Fruit fly (Drosophila melanogaster) whole organism: ENCODE results near the gene CG3726.
A peak's percentile ranks its signal among the peaks of the same experiment; 100 is the strongest.
"Not testable (repeated sequence)": the region's sequence is repeated elsewhere in the genome, so short reads cannot be mapped to it uniquely, and the experiment has no call there.

Experiments
- CG8478 ChIP-seq: fragments of >200 bp; optimal IDR thresholded peaks from 2 replicates; lab custom pipeline; 2018; ENCODE audit warnings: inconsistent platforms
- Dll ChIP-seq: fragments of >200 bp; optimal IDR thresholded peaks from 2 replicates; lab custom pipeline; 2017
- EcR ChIP-seq, 2 experiments: fragments of >200 bp; optimal IDR thresholded peaks; 2 replicates each; lab custom pipeline; 2017; ENCODE audit warnings: missing biosample characterization in 2 of 2, missing genetic modification characterization in 2 of 2, missing genetic modification reagents in 2 of 2
- pan ChIP-seq: fragments of >200 bp; optimal IDR thresholded peaks from 2 replicates; lab custom pipeline; 2017
- psq ChIP-seq: fragments of >200 bp; optimal IDR thresholded peaks from 2 replicates; lab custom pipeline; 2017
- usp ChIP-seq: fragments of >200 bp; optimal IDR thresholded peaks from 2 replicates; lab custom pipeline; 2017; ENCODE audit warnings: missing biosample characterization, missing genetic modification characterization, mixed read lengths

The CG3726 gene

DNA sequence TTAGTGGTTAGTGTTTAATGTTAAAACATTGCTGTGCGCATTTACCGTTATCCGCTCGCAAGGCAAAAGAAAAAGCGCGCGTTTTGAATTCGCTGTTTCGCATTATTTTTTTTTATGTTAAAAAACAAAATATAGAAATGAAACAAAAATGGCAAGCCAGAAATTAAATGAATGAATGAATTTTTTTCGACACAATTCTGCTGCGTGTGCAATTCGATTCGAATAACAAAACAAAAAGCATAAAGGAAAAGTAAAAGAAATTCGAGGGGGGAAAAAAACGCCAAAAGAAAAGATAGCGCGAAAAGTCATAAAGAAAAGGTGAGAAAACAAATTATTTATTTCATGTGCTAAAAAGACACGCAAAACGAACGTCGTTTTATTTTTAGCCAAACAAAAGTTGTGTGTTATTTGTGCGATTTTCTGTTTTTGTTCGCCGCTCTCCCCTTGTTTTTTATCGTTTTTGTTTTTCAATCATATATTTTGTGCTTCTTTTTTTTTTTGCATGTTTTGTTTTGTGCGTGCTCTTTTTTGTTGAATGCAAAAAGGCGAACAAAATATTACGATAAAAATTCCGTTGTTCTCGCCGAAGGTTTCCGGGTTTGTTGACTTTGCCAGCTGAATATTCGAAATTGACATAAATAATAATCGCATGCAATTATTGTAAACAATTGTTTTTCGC, 552 bp downstream of the CG3726 start:
- TF ChIP-seq psq (lab: Kevin White, UChicago) (no peak), CG8478 (lab: Kevin White, UChicago) (no peak), pan (lab: Kevin White, UChicago) (no peak), Dll (no peak), EcR (GFP tag; optimal IDR thresholded peaks at IDR 0.05; lab: Kevin White, UChicago) (no peak), usp (GFP tag; lab: Kevin White, UChicago) (no peak)

DNA sequence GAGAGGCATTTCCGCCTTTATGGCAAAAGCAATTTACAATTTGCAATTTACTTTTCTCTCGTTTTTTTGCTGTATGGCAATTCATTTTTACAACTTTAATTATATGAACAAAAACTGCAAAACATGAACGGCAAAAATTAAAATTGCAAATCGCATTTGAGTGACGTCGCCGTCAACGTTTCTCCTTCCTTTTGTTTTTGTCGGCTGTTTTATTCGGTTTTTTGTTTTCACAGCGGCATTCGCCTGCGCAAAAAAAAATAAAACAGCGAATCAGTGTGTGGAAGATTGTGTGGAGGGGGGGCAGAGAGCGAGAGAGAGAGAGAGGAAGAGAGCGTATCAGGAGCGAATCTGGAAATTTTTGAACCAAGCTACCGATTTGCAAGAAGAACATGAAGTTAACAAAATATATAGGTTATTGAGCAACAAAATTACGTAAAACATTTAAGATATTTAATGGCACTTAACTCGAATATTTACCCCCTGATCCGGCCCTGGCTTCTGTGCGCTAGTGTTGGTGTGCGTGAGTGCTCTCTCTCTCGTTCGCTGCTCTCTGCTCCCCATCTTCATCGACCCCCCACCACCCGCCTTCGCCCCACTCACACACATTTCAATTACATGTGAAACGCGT, 1.7 kb downstream of the CG3726 start:
- peak; percentile 35 for TF ChIP-seq psq (lab: Kevin White, UChicago)
- TF ChIP-seq CG8478 (lab: Kevin White, UChicago): no peak

DNA sequence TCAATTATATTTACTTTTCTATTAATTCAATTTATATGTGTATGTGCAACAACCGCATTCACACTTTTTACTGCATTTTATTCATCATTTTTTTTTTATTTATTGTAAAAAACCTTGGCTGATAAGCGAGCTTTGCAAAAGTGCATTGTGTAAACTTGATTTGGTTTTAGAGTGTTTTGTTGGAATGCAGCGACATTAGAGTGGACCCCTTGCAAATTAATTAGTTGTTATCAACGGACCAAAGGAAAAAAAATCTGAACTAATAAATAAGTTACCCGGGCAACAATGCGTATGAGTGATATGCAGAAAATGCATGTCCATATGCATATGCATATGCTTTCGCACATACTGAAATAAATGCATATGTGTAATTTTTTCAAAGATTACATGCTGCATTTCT, 4.0 kb downstream of the CG3726 start:
- TF ChIP-seq CG8478 (lab: Kevin White, UChicago) (no peak), EcR (GFP tag; optimal IDR thresholded peaks at IDR 0.05; lab: Kevin White, UChicago) (no peak), pan (lab: Kevin White, UChicago) (no peak), usp (GFP tag; lab: Kevin White, UChicago) (no peak), Dll (no peak), psq (lab: Kevin White, UChicago) (no peak)

DNA sequence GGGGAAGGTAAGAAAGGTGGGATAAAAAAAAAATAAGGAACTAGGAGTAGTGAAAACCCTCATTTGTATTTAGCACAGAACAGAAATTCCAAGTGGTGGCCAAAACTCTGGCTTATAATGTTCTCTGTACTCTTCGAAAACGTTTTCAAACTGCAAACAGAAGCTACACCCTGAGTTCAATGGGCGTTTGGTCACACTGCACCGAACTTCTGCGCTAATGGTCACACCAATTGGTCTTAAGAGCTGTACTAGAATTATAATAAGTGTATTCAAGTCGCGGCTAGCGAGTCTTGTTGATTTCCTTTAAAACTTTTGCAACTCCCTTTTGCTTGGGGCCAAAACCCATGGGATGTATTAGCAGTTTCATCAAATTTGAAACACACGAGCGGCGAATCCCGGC, 5.2 kb downstream of the CG3726 start:
- no peak for TF ChIP-seq pan (lab: Kevin White, UChicago)
- TF ChIP-seq psq (lab: Kevin White, UChicago): no peak
- TF ChIP-seq Dll: no peak
- no peak for TF ChIP-seq CG8478 (lab: Kevin White, UChicago)
- TF ChIP-seq usp (GFP tag; lab: Kevin White, UChicago): no peak
- TF ChIP-seq EcR (GFP tag; optimal IDR thresholded peaks at IDR 0.05; lab: Kevin White, UChicago): no peak

DNA sequence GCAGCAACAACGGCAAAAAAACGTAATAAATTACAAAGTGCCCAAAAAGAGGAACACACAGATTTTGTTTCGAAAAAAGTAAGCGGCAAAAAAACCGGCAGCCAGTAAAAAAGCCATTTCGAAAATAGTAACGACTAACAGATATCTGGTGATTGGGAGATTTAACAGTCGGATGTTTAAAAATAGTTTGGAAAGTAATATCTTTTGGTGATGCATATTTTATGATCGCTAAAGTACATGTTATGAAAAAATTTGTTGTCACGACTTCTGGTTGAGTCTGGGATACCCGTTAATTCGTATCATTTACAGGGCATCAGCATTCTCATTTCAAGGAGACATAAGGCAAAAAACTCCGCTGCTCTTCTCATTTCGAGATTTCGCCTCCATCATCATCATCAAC, 6.2 kb downstream of the CG3726 start:
- TF ChIP-seq pan (lab: Kevin White, UChicago) (peak; percentile 64), Dll (no peak)

DNA sequence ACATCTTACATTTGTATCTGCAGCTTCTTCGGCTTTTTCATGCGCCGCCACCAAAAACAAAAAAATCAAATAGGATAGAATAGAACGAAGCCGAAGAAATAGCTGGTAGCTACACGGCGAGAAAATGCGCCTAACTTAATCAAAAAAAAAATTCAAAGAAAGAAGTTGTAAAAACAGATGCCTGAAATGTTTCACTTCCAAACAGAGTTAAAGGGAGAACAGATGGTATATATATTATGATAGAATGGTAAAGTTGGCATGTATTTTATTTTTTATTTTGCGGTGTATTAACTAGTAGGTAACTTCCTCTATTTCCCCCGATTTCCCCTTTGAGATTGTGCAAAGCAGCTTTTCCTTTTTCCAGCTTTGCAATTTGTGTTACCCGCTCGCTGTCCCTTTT, 7.5 kb downstream of the CG3726 start:
- no peak for TF ChIP-seq usp (GFP tag; lab: Kevin White, UChicago)
- TF ChIP-seq EcR (GFP tag; optimal IDR thresholded peaks at IDR 0.05; lab: Kevin White, UChicago): no peak
- no peak for TF ChIP-seq CG8478 (lab: Kevin White, UChicago)
- no peak for TF ChIP-seq psq (lab: Kevin White, UChicago)
- no peak for TF ChIP-seq pan (lab: Kevin White, UChicago)
- no peak for TF ChIP-seq Dll

DNA sequence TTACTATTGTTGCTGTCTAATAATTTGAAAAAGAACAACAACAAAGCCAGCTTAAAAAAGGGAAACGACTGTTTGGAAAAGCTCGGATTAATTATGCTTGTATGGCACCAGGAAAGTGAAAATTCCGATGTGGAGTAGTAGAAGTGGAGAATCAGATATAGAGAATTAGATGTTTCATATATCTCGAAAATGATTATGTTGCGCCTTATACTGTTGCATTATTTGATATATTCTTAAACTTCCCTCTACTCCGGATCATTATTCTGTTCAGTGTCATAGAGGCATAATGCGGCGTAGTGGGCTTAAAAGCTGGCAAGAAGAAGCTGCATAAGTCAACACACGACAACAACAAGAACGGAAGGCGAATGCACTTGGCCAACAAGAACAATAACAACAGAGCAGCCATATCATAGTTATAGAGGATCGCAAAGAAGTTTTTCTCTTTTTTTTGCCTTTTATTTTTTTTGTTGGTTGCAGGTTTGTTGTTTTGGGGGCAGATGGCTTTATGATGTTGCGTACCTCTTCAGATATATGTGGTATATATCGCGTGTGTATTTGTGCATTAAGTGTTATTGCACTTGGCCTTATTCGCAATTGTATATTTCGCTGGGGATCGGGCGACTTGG, 9.0 kb downstream of the CG3726 start:
- TF ChIP-seq psq (lab: Kevin White, UChicago) (no peak), pan (lab: Kevin White, UChicago) (no peak), Dll (no peak), EcR (GFP tag; optimal IDR thresholded peaks at IDR 0.05; lab: Kevin White, UChicago) (peak in 1 of 2 experiments; percentile 51)

DNA sequence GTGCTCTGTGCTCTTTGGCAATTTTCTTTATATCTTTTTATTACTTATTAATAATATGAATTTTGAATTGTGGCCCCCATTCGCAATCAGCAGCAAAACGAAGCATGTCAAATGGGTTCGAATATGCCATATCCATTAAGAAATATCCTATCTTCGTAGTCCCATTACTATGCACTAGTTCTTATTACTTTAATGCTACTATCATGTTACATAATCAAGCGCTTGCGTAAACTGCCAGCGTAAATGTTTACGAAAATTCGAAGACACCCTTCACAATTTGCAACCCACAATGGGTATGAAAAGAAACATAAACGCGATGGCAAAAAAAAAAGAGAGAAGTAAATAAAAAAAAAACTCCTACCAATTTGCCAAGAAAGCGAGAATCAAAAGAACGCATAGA, 9.8 kb downstream of the CG3726 start:
- no peak for TF ChIP-seq psq (lab: Kevin White, UChicago)

DNA sequence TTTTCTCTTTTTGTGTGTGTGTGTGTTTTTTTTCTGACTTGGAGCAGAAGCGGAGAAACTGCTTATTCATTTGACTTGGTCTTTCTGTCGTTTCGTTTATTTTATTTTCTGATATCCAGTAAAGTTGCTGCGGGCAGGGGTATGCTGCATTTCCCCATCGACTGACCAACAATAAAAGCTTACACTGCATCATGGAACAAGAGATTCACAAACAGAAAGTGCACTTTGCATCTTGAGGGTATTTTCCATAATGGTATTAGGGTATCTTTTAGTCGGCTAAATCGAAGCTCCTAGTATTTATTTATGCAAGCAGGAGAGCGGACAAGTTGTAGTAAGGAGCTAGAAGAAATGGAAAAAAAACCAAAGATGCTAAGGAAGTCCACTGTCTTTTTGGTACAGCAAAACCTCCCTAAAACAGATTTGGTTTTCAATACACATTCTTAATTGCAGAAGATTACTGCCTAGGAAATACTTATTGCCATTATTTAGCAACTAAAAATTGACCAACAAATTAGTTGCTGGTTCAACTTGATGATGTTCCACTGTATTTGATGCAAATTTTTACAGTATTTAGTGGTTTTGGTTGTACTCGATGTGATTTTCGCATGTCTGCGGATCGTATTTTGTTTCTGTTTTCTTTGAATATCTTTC, 15.6 kb downstream of the CG3726 start:
- no peak for TF ChIP-seq pan (lab: Kevin White, UChicago)
- TF ChIP-seq CG8478 (lab: Kevin White, UChicago): no peak
- no peak for TF ChIP-seq psq (lab: Kevin White, UChicago)
- TF ChIP-seq usp (GFP tag; lab: Kevin White, UChicago): no peak
- no peak for TF ChIP-seq Dll
- TF ChIP-seq EcR (GFP tag; optimal IDR thresholded peaks at IDR 0.05; lab: Kevin White, UChicago): no peak

DNA sequence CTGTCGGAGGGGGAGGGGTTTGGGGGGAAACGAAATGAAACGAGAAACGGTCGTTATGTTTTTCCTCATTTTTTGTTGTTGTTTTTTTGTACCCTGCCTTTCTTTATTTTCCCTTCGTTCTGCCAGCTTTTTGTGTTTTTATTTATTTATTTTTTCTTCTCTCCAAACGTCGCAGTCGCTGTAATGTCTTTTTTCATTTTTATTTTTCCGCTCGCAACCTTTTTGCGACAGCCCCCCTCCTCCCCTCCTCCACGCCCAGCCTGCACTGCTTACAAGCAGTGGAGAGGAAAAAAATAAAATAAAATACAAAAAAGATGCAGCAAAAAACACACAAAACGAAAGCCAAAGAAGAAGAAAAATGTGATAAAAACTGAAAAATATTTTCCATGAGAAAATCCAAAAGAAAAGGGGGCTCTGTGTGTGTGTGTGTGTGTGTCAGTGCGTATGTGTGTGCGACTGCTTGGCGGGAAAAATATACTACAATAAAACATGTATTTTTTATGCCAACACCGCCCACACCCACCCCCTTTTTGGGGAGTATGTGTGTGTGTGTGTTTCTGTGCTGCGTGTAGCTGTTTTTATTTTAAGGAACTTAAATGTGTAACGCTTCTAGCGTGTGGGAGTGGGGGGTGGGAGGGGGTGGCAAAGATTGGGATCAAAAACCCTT, 18.3 kb downstream of the CG3726 start:
- no peak for TF ChIP-seq Dll

DNA sequence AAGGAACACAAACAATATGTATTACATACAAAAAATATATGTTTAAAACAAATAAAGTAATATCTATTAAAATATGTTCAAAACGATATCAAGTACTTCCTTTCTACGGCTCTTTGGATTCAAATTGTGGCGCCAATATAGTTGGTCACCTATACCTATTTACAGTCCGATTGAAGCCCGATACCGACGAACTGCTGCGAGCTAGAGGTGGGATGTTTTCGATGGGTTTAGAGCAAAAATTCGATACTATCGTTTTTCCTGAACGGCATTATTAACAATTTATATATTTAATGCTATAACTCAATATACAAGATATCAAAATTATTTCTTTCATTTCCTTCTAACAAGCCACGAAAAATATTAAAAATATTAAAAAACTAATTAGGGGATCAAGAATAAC, 24.9 kb downstream of the CG3726 start:
- TF ChIP-seq psq (lab: Kevin White, UChicago) (no peak), pan (lab: Kevin White, UChicago) (no peak), EcR (GFP tag; optimal IDR thresholded peaks at IDR 0.05; lab: Kevin White, UChicago) (no peak), usp (GFP tag; lab: Kevin White, UChicago) (no peak), Dll (no peak), CG8478 (lab: Kevin White, UChicago) (no peak)

DNA sequence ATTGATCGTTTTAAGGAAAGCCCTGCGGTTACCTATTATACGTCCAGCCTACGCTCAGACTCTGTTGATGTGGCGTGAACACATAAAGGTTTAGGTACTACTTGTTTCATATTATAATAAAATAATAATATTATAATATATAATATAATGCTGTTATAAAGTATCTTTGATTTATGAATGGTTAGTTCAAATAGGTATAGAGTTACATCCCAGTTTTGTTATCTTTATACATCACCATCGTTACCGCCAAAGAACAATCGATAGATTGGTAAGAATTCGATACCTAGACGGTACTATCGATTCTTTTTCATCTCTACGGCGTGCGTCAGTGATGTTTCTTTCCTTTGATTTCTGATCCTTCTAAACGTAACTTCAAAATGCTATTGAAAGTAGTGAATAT, 25.4 kb downstream of the CG3726 start, which contains the start of gene CG12728:
CG12728 (plus strand) TSS at position 301 of the 400 bp plus-strand sequence.
- not testable (repeated sequence) for TF ChIP-seq pan (lab: Kevin White, UChicago); CG8478 (lab: Kevin White, UChicago); EcR (GFP tag; optimal IDR thresholded peaks at IDR 0.05; lab: Kevin White, UChicago)
